Worm (Caenorhabditis elegans): ENCODE measurements around the gene ZK1248.11.
A peak's percentile ranks its signal among the peaks of the same experiment; 100 is the strongest.

DNA sequence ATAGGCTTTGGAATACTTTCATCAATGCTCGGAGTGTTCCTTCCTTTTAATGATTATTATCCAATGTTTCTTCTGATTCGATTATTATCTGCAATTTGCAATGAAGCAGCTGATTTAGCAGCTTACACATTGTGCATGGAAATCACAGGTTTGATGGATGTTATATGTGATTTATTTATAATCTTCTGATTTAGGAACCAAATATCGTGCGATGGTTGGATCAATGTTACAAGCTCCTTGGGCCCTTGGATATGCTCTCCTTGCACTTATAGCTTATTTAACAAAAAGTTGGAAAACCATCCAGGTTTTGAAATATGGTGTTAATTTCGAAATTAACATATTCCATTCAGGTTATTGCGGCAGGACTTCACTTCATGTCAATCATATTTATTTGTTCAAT lies 42.9 kb downstream of the ZK1248.11 start:
- no peak for TF ChIP-seq snpc-4 (tag; optimal IDR thresholded peaks at IDR 0.05)
- no peak for TF ChIP-seq ztf-11 (tag; optimal IDR thresholded peaks at IDR 0.05)
- TF ChIP-seq ceh-82 (tag; optimal IDR thresholded peaks at IDR 0.05): no peak
- no peak for TF ChIP-seq hif-1 (tag; optimal IDR thresholded peaks at IDR 0.05)
- TF ChIP-seq lin-15B (tag; optimal IDR thresholded peaks at IDR 0.05): no peak
- no peak for TF ChIP-seq nhr-11 (tag; optimal IDR thresholded peaks at IDR 0.05)
- TF ChIP-seq aha-1 (tag): no peak
- no peak for TF ChIP-seq mdl-1 (tag; optimal IDR thresholded peaks at IDR 0.05)
- TF ChIP-seq dmd-6 (GFP tag; IDR thresholded peaks at IDR 0.05): no peak
- no peak for TF ChIP-seq spr-3 (GFP tag; optimal IDR thresholded peaks at IDR 0.05)
- peak in 1 of 2 experiments; percentile 92 for TF ChIP-seq unc-62 (GFP tag; optimal IDR thresholded peaks at IDR 0.05 in 1 of 2)
- no peak for TF ChIP-seq unc-62 (tag; optimal IDR thresholded peaks at IDR 0.05)
- no peak for TF ChIP-seq skn-1 (tag; optimal IDR thresholded peaks at IDR 0.05)
- TF ChIP-seq hlh-11 (tag; optimal IDR thresholded peaks at IDR 0.05): no peak
